Worm (Caenorhabditis elegans): Measurements from ENCODE around the gene zig-11.

Gene zig-11

ce11 chrV:1870515-1870940 is 22.2 kb downstream of the zig-11 start:
- no peak for TF ChIP-seq hmg-11 (tag; optimal IDR thresholded peaks at IDR 0.05)

DNA sequence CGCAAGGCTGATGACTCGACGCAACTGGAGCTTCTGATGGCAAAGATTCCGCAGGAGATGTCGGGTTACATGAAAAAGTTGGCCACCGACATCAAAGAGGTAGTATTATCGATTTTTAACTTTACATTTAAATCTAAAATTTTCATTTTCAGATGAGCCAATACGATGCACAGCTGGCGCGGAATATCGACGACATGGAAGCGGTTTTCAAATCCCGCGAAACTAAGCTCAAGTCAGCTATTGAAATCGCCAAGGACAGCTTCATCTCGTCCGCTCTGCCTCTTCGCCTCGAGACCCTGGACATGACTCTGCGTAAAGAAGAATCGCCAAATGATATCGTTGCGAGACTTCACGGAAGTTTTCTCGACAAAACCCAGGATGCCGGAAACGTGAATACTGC is 23.1 kb downstream of the zig-11 start, which contains the start of gene T10B5.3:
TSS of gene T10B5.3 (minus strand) at position 101 of the 400 bp plus-strand sequence.
- no peak for TF ChIP-seq nhr-43 (tag; optimal IDR thresholded peaks at IDR 0.05; ENCODE audit: poor library complexity, severe bottlenecking)

DNA sequence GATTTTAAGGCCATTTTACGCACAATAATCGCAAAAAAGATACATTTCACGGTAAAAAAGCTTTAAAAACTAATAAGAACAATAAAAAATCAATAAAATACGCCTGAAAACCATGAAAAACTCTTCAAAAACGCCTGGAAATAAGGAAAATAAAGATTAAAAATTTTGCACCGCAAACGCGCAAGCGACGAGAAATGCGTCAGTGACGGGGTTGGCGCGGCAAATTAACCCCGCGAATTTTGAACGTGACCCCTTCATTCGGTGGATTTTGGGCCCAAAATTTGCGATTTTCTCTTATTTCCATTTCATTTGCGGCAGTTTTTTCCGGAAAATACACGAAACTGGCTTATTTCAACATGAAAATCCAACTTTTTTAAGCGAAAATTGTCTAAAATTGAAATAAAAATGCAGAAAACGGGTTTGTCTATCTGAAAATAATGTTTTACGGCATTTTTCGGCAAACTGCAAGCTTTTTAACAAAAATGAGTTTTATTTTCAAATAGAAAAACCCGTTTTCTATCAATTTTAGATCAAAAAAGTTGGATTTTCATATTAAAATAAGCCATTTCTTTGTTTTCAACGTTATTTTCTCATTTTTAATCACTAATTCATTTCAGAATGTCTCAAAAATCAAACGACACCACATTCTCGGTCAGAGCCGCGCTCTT is 24.0 kb downstream of the zig-11 start, which contains the start of gene knl-3:
TSS of gene knl-3 (plus strand) at position 618 of the 668 bp plus-strand sequence.
- TF ChIP-seq eor-1 (tag; optimal IDR thresholded peaks at IDR 0.05), result no peak
- peak; percentile 93 for TF ChIP-seq pha-4 (tag; optimal IDR thresholded peaks at IDR 0.05)
- peak; percentile 72 for TF ChIP-seq ceh-82 (tag; optimal IDR thresholded peaks at IDR 0.05)
- TF ChIP-seq nhr-43 (tag; optimal IDR thresholded peaks at IDR 0.05; ENCODE audit: poor library complexity, severe bottlenecking), result peak; percentile 77
- TF ChIP-seq pqm-1 (tag; optimal IDR thresholded peaks at IDR 0.05), result peak; percentile 16
- peak; percentile 33 for TF ChIP-seq zag-1 (tag; optimal IDR thresholded peaks at IDR 0.05)
- no peak for TF ChIP-seq skn-1 (tag; optimal IDR thresholded peaks at IDR 0.05)
- TF ChIP-seq nhr-25 (tag; optimal IDR thresholded peaks at IDR 0.05), result peak; percentile 82
- no peak for TF ChIP-seq elt-3 (tag; optimal IDR thresholded peaks at IDR 0.05)
- no peak for TF ChIP-seq elt-1 (tag; optimal IDR thresholded peaks at IDR 0.05)
- TF ChIP-seq mdl-1 (tag; optimal IDR thresholded peaks at IDR 0.05), result no peak
- peak; percentile 29 for TF ChIP-seq fkh-10 (GFP tag; optimal IDR thresholded peaks at IDR 0.05)
- TF ChIP-seq sea-2 (GFP tag; optimal IDR thresholded peaks at IDR 0.05), result no peak
- TF ChIP-seq snpc-4 (tag; optimal IDR thresholded peaks at IDR 0.05), result peak; percentile 80
- no peak for TF ChIP-seq daf-12 (tag; optimal IDR thresholded peaks at IDR 0.05)
- no peak for TF ChIP-seq fos-1 (tag; optimal IDR thresholded peaks at IDR 0.05)
- TF ChIP-seq tbx-2 (tag; optimal IDR thresholded peaks at IDR 0.05), result peak; percentile 69
- TF ChIP-seq nhr-12 (tag; optimal IDR thresholded peaks at IDR 0.05), result no peak
- TF ChIP-seq hmg-11 (tag; optimal IDR thresholded peaks at IDR 0.05), result peak; percentile 71
- peak; percentile 56 for TF ChIP-seq ceh-28 (tag; optimal IDR thresholded peaks at IDR 0.05)
- TF ChIP-seq ZK546.5 (tag; optimal IDR thresholded peaks at IDR 0.05), result no peak
- no peak for TF ChIP-seq ceh-9 (tag; optimal IDR thresholded peaks at IDR 0.05)
- TF ChIP-seq egl-27 (tag; optimal IDR thresholded peaks at IDR 0.05), result no peak
- peak; percentile 32 for TF ChIP-seq jun-1 (tag; optimal IDR thresholded peaks at IDR 0.05)
- TF ChIP-seq lsy-12 (tag; optimal IDR thresholded peaks at IDR 0.05), result peak; percentile 76
- peak; percentile 7 for TF ChIP-seq nhr-67 (tag; optimal IDR thresholded peaks at IDR 0.05)
- peak; percentile 41 for TF ChIP-seq nhr-11 (tag; optimal IDR thresholded peaks at IDR 0.05)
- TF ChIP-seq lin-39 (tag; optimal IDR thresholded peaks at IDR 0.05), result peak; percentile 85
- TF ChIP-seq R02D3.7 (tag; optimal IDR thresholded peaks at IDR 0.05), result peak; percentile 74
- TF ChIP-seq lin-15B (tag; optimal IDR thresholded peaks at IDR 0.05), result peak; percentile 96
- TF ChIP-seq nhr-237 (tag; optimal IDR thresholded peaks at IDR 0.05), result no peak
- no peak for TF ChIP-seq unc-39 (tag; optimal IDR thresholded peaks at IDR 0.05)
- no peak for TF ChIP-seq nhr-77 (tag; optimal IDR thresholded peaks at IDR 0.05)
- no peak for TF ChIP-seq mml-1 (tag; optimal IDR thresholded peaks at IDR 0.05)
- no peak for TF ChIP-seq nhr-76 (tag; optimal IDR thresholded peaks at IDR 0.05)
- no peak for TF ChIP-seq ama-1 (optimal IDR thresholded peaks at IDR 0.05)
- TF ChIP-seq nhr-28 (tag; optimal IDR thresholded peaks at IDR 0.05), result no peak
- no peak for TF ChIP-seq fkh-2 (tag; optimal IDR thresholded peaks at IDR 0.05)
- no peak for TF ChIP-seq ztf-11 (tag; optimal IDR thresholded peaks at IDR 0.05)
- peak; percentile 95 for TF ChIP-seq nhr-23 (tag; optimal IDR thresholded peaks at IDR 0.05)
- TF ChIP-seq ceh-16 (tag; optimal IDR thresholded peaks at IDR 0.05), result no peak
- peak; percentile 65 for TF ChIP-seq elt-2 (tag; optimal IDR thresholded peaks at IDR 0.05)
- no peak for TF ChIP-seq unc-62 (GFP tag; optimal IDR thresholded peaks at IDR 0.05)
- TF ChIP-seq nfya-1 (tag; optimal IDR thresholded peaks at IDR 0.05; ENCODE audit: insufficient read depth), result peak; percentile 90
- TF ChIP-seq aly-2 (tag; optimal IDR thresholded peaks at IDR 0.05), result no peak
- TF ChIP-seq ztf-4 (tag; optimal IDR thresholded peaks at IDR 0.05), result no peak
- TF ChIP-seq egl-5 (tag; optimal IDR thresholded peaks at IDR 0.05), result no peak

Measured in whole organism, L3 larva.